Fruit fly (Drosophila melanogaster) Kc167 (cell line): Measurements from ENCODE around the gene Chd3.

Source experiments
- Myc ChIP-seq: fragments of >200 bp; optimal IDR thresholded peaks from 2 replicates; lab custom pipeline; 2017; ENCODE audit warnings: missing external identifiers
- h ChIP-seq: fragments of >200 bp; optimal IDR thresholded peaks from 3 replicates; lab custom pipeline; 2018; ENCODE audit warnings: missing external identifiers
- insv ChIP-seq: fragments of >200 bp; optimal IDR thresholded peaks from 3 replicates; lab custom pipeline; 2018; ENCODE audit warnings: missing external identifiers
- psq ChIP-seq: fragments of >200 bp; optimal IDR thresholded peaks from 2 replicates; lab custom pipeline; 2017; ENCODE audit warnings: missing external identifiers
- ttk ChIP-seq: sonication (Bioruptor generic); optimal IDR thresholded peaks from 2 replicates; lab custom pipeline; 2017; ENCODE audit warnings: missing external identifiers

- TF ChIP-seq insv (lab: Kevin White, UChicago) (no peak), psq (lab: Kevin White, UChicago) (no peak), Myc (no peak), ttk (lab: Kevin White, UChicago) (no peak), h (lab: Kevin White, UChicago) (no peak)
These were observed 48.0 kb downstream of the Chd3 start for dm6 chr3L:19494954-19495353.
